Fruit fly (Drosophila melanogaster): ENCODE results near the gene CG10096.

CG10096 gene

dm6 chr3R:12398620-12399247 is 3.0 kb upstream of the CG10096 start, which contains the start of gene Cyp9f3 (continued):
- no peak for TF ChIP-seq fd102C (GFP tag; optimal IDR thresholded peaks at IDR 0.05)
- no peak for TF ChIP-seq dimm (GFP tag; IDR thresholded peaks at IDR 0.05)
- no peak for TF ChIP-seq wor (GFP tag; IDR thresholded peaks at IDR 0.05)
- TF ChIP-seq ken (GFP tag; IDR thresholded peaks at IDR 0.05), result no peak
- TF ChIP-seq Six4 (GFP tag; optimal IDR thresholded peaks at IDR 0.05), result no peak
- no peak for TF ChIP-seq C15 (GFP tag; IDR thresholded peaks at IDR 0.05)
- no peak for TF ChIP-seq Aef1 (GFP tag; IDR thresholded peaks at IDR 0.05)
- no peak for TF ChIP-seq Atf-2 (GFP tag; optimal IDR thresholded peaks at IDR 0.05)
- TF ChIP-seq CG6272 (GFP tag; IDR thresholded peaks at IDR 0.05), result no peak
- no peak for TF ChIP-seq twi (tag; optimal IDR thresholded peaks at IDR 0.05)
- no peak for TF ChIP-seq CG14014 (GFP tag; IDR thresholded peaks at IDR 0.05)
- no peak for TF ChIP-seq Sox100B (GFP tag; optimal IDR thresholded peaks at IDR 0.05)
- peak; percentile 9 for TF ChIP-seq CG18011 (GFP tag; optimal IDR thresholded peaks at IDR 0.05)
- TF ChIP-seq fru (optimal IDR thresholded peaks at IDR 0.05), result no peak
- TF ChIP-seq Ada2b (GFP tag; IDR thresholded peaks at IDR 0.05), result no peak
- no peak for TF ChIP-seq CG12155 (GFP tag; optimal IDR thresholded peaks at IDR 0.05)
- TF ChIP-seq emc (GFP tag; optimal IDR thresholded peaks at IDR 0.05), result no peak
- no peak for TF ChIP-seq lola (GFP tag; optimal IDR thresholded peaks at IDR 0.05)
- TF ChIP-seq Dip2 (GFP tag; IDR thresholded peaks at IDR 0.05), result no peak
- no peak for TF ChIP-seq vfl (GFP tag; optimal IDR thresholded peaks at IDR 0.05)
- TF ChIP-seq CG12071 (GFP tag; optimal IDR thresholded peaks at IDR 0.05), result peak; percentile 19
- TF ChIP-seq cato (GFP tag; optimal IDR thresholded peaks at IDR 0.05; ENCODE audit: borderline replicate concordance), result no peak
- TF ChIP-seq ttk (GFP tag; IDR thresholded peaks at IDR 0.05), result no peak
- TF ChIP-seq CG11247 (GFP tag; IDR thresholded peaks at IDR 0.05), result no peak
- no peak for TF ChIP-seq CG10321 (GFP tag; IDR thresholded peaks at IDR 0.05)
- TF ChIP-seq HLH54F (GFP tag; optimal IDR thresholded peaks at IDR 0.05), result no peak
- TF ChIP-seq Hr39 (optimal IDR thresholded peaks at IDR 0.05), result no peak
- TF ChIP-seq ac (GFP tag; optimal IDR thresholded peaks at IDR 0.05), result no peak
- no peak for TF ChIP-seq CG14860 (GFP tag; IDR thresholded peaks at IDR 0.05; ENCODE audit: partially characterized antibody)
- no peak for TF ChIP-seq Opbp (GFP tag; IDR thresholded peaks at IDR 0.05; ENCODE audit: partially characterized antibody)
- no peak for TF ChIP-seq CG7271 (tag; optimal IDR thresholded peaks at IDR 0.05)
- TF ChIP-seq CG8924 (tag; optimal IDR thresholded peaks at IDR 0.05), result no peak
- TF ChIP-seq br (optimal IDR thresholded peaks at IDR 0.05), result no peak
- TF ChIP-seq sens (GFP tag), result peak; percentile 1
- TF ChIP-seq p53 (GFP tag; optimal IDR thresholded peaks at IDR 0.05), result no peak
- TF ChIP-seq CG15073 (GFP tag; optimal IDR thresholded peaks at IDR 0.05), result no peak
- no peak for TF ChIP-seq CG32532 (GFP tag; IDR thresholded peaks at IDR 0.05)
- no peak for TF ChIP-seq phol (tag; optimal IDR thresholded peaks at IDR 0.05)
- no peak for TF ChIP-seq CG4854 (GFP tag; optimal IDR thresholded peaks at IDR 0.05)
- no peak for TF ChIP-seq Lim3 (GFP tag; IDR thresholded peaks at IDR 0.05)
- TF ChIP-seq CG30431 (GFP tag; optimal IDR thresholded peaks at IDR 0.05), result no peak
- peak; percentile 33; the same call in 1 of the 2 replicates for TF ChIP-seq amos (GFP tag; IDR thresholded peaks at IDR 0.05; ENCODE audit: partially characterized antibody)
- peak; percentile 43 for TF ChIP-seq chm (GFP tag; IDR thresholded peaks at IDR 0.05)
- peak; percentile 13 for TF ChIP-seq HmgZ (tag; optimal IDR thresholded peaks at IDR 0.05)
- TF ChIP-seq CG17802 (tag; optimal IDR thresholded peaks at IDR 0.05), result no peak
- TF ChIP-seq Drgx (GFP tag; IDR thresholded peaks at IDR 0.05), result no peak
- no peak for TF ChIP-seq cwo (GFP tag; optimal IDR thresholded peaks at IDR 0.05)
- no peak for TF ChIP-seq Rfx (GFP tag; IDR thresholded peaks at IDR 0.05)
- no peak for TF ChIP-seq Xbp1 (GFP tag; optimal IDR thresholded peaks at IDR 0.05)
- TF ChIP-seq sr (GFP tag; IDR thresholded peaks at IDR 0.05), result no peak
- no peak for TF ChIP-seq Tbp (GFP tag; optimal IDR thresholded peaks at IDR 0.05)
- TF ChIP-seq pb (GFP tag; optimal IDR thresholded peaks at IDR 0.05), result no peak
- TF ChIP-seq CG2875 (GFP tag; optimal IDR thresholded peaks at IDR 0.05), result no peak
